Worm (Caenorhabditis elegans) whole organism, mixed stage, embryonic: Measurements from ENCODE around the gene ZK1307.1.

Experiments
- M03D4.4 ChIP-seq: sonication (generic microtip); optimal IDR thresholded peaks from 2 replicates; lab custom pipeline; 2017; ENCODE audit warnings: mild to moderate bottlenecking, missing genetic modification characterization, missing compliant biosample characterization
- bed-3 ChIP-seq: fragments of 200-800 bp; sonication (Bioruptor generic); optimal IDR thresholded peaks from 3 replicates; lab custom pipeline; 2018; ENCODE audit warnings: mild to moderate bottlenecking, missing genetic modification characterization, moderate library complexity, missing compliant biosample characterization
- ceh-39 ChIP-seq: fragments of 150-350 bp; optimal IDR thresholded peaks from 2 replicates; lab custom pipeline; 2014; ENCODE audit warnings: missing biosample characterization, missing genetic modification characterization
- ceh-83 ChIP-seq: fragments of 200-800 bp; sonication (Bioruptor generic); optimal IDR thresholded peaks from 2 replicates; lab custom pipeline; 2018; ENCODE audit warnings: mild to moderate bottlenecking, missing genetic modification characterization, missing compliant biosample characterization
- ces-1 ChIP-seq: fragments of 150-350 bp; optimal IDR thresholded peaks from 2 replicates; lab custom pipeline; 2014; ENCODE audit warnings: missing biosample characterization, missing genetic modification reagents, missing genetic modification characterization
- cnd-1 ChIP-seq: fragments of 200-800 bp; sonication (Bioruptor generic); optimal IDR thresholded peaks from 2 replicates; lab custom pipeline; 2018; ENCODE audit warnings: mild to moderate bottlenecking, missing genetic modification characterization, missing compliant biosample characterization
- elt-1 ChIP-seq: sonication (generic microtip); optimal IDR thresholded peaks from 2 replicates; lab custom pipeline; 2017; ENCODE audit warnings: missing genetic modification characterization, mild to moderate bottlenecking, missing compliant biosample characterization, antibody characterized with exemption, moderate library complexity, borderline replicate concordance; ENCODE audit not compliant: insufficient read depth
- elt-3 ChIP-seq: fragments of 150-350 bp; optimal IDR thresholded peaks from 2 replicates; lab custom pipeline; 2014; ENCODE audit warnings: missing biosample characterization, missing genetic modification characterization
- flh-1 ChIP-seq: fragments of 200-800 bp; sonication (Bioruptor generic); optimal IDR thresholded peaks from 2 replicates; lab custom pipeline; 2018; ENCODE audit warnings: mild to moderate bottlenecking, missing genetic modification characterization, moderate library complexity, missing compliant biosample characterization
- ham-2 ChIP-seq: fragments of 200-800 bp; sonication (Bioruptor generic); optimal IDR thresholded peaks from 2 replicates; lab custom pipeline; 2018; ENCODE audit warnings: mild to moderate bottlenecking, missing genetic modification characterization, missing compliant biosample characterization
- hlh-1 ChIP-seq: fragments of 150-350 bp; optimal IDR thresholded peaks from 2 replicates; lab custom pipeline; 2014; ENCODE audit warnings: missing biosample characterization, missing genetic modification reagents, missing genetic modification characterization
- lin-13 ChIP-seq: fragments of 150-350 bp; optimal IDR thresholded peaks from 2 replicates; lab custom pipeline; 2014; ENCODE audit warnings: missing biosample characterization, missing genetic modification characterization
- lin-32 ChIP-seq: fragments of 200-800 bp; sonication (Bioruptor generic); optimal IDR thresholded peaks from 2 replicates; lab custom pipeline; 2018; ENCODE audit warnings: mild to moderate bottlenecking, missing genetic modification characterization, missing compliant biosample characterization
- lsy-2 ChIP-seq: fragments of 150-350 bp; optimal IDR thresholded peaks from 2 replicates; lab custom pipeline; 2014; ENCODE audit warnings: missing biosample characterization, missing genetic modification characterization
- mab-5 ChIP-seq: fragments of 150-350 bp; optimal IDR thresholded peaks from 2 replicates; lab custom pipeline; 2014; ENCODE audit warnings: missing biosample characterization, missing genetic modification characterization
- mep-1 ChIP-seq: fragments of 150-350 bp; optimal IDR thresholded peaks from 2 replicates; lab custom pipeline; 2017; ENCODE audit warnings: missing biosample characterization, missing genetic modification reagents, missing genetic modification characterization, inconsistent platforms
- mls-2 ChIP-seq: sonication (generic microtip); optimal IDR thresholded peaks from 2 replicates; lab custom pipeline; 2016; ENCODE audit warnings: mild to moderate bottlenecking, missing genetic modification characterization, moderate library complexity, missing compliant biosample characterization
- nhr-2 ChIP-seq: fragments of 150-350 bp; optimal IDR thresholded peaks from 2 replicates; lab custom pipeline; 2014; ENCODE audit warnings: missing biosample characterization, missing genetic modification characterization
- nhr-237 ChIP-seq: fragments of 150-350 bp; optimal IDR thresholded peaks from 2 replicates; lab custom pipeline; 2014; ENCODE audit warnings: missing biosample characterization, missing genetic modification characterization
- nhr-28 ChIP-seq: fragments of 150-350 bp; optimal IDR thresholded peaks from 2 replicates; lab custom pipeline; 2014; ENCODE audit warnings: missing biosample characterization, missing genetic modification characterization
- nhr-76 ChIP-seq: sonication (generic microtip); optimal IDR thresholded peaks from 2 replicates; lab custom pipeline; 2017; ENCODE audit warnings: missing biosample characterization, missing genetic modification characterization
- pha-4 ChIP-seq: fragments of 150-350 bp; optimal IDR thresholded peaks from 2 replicates; lab custom pipeline; 2018; ENCODE audit warnings: missing biosample characterization, missing genetic modification reagents, missing genetic modification characterization
- sem-2 ChIP-seq: fragments of 200-800 bp; sonication (Bioruptor generic); optimal IDR thresholded peaks from 2 replicates; lab custom pipeline; 2018; ENCODE audit warnings: mild to moderate bottlenecking, missing genetic modification characterization, missing compliant biosample characterization
- snpc-4 ChIP-seq: fragments of 150-350 bp; optimal IDR thresholded peaks from 2 replicates; lab custom pipeline; 2014; ENCODE audit warnings: missing biosample characterization, missing genetic modification characterization
- sptf-1 ChIP-seq: sonication (generic microtip); optimal IDR thresholded peaks from 2 replicates; lab custom pipeline; 2017; ENCODE audit warnings: mild to moderate bottlenecking, missing genetic modification characterization, moderate library complexity, missing compliant biosample characterization
- tbx-8 ChIP-seq: fragments of 200-800 bp; sonication (Bioruptor generic); optimal IDR thresholded peaks from 2 replicates; lab custom pipeline; 2018; ENCODE audit warnings: mild to moderate bottlenecking, missing genetic modification characterization, moderate library complexity, missing compliant biosample characterization
- unc-120 ChIP-seq: sonication (generic microtip); optimal IDR thresholded peaks from 2 replicates; lab custom pipeline; 2017; ENCODE audit warnings: missing genetic modification characterization, missing compliant biosample characterization; ENCODE audit not compliant: poor library complexity, severe bottlenecking
- unc-39 ChIP-seq: fragments of 150-350 bp; optimal IDR thresholded peaks from 2 replicates; lab custom pipeline; 2014; ENCODE audit warnings: missing biosample characterization, missing genetic modification characterization
- unc-62 ChIP-seq: fragments of 150-350 bp; optimal IDR thresholded peaks from 2 replicates; lab custom pipeline; 2014; ENCODE audit warnings: missing biosample characterization, missing genetic modification reagents, missing genetic modification characterization
- zip-8 ChIP-seq: fragments of 150-350 bp; optimal IDR thresholded peaks from 2 replicates; lab custom pipeline; 2014; ENCODE audit warnings: missing biosample characterization, missing genetic modification characterization
- ztf-11 ChIP-seq: fragments of 150-350 bp; optimal IDR thresholded peaks from 2 replicates; lab custom pipeline; 2014; ENCODE audit warnings: missing biosample characterization, missing genetic modification characterization

The ZK1307.1 gene

ce11 chrII:9674678-9675077 lies 19.3 kb upstream of the ZK1307.1 start, which contains the start of gene arc-1:
arc-1 (plus strand) TSS chrII:9674978.
- TF ChIP-seq pha-4 (tag; lab: Kevin White, UChicago) (no peak), lin-13 (tag; lab: Kevin White, UChicago) (no peak), lin-32 (GFP tag; lab: Kevin White, UChicago) (no peak), unc-39 (tag; lab: Kevin White, UChicago) (no peak), hlh-1 (tag; lab: Kevin White, UChicago) (no peak), ceh-39 (tag; lab: Kevin White, UChicago) (no peak), ztf-11 (no peak), M03D4.4 (tag; lab: Kevin White, UChicago) (no peak), snpc-4 (tag; lab: Kevin White, UChicago) (no peak), bed-3 (GFP tag; lab: Kevin White, UChicago) (no peak), elt-1 (tag; lab: Kevin White, UChicago) (no peak), unc-120 (tag; lab: Kevin White, UChicago) (no peak), sem-2 (GFP tag; lab: Kevin White, UChicago) (no peak), ham-2 (GFP tag; lab: Kevin White, UChicago) (no peak), mab-5 (tag; lab: Kevin White, UChicago) (no peak), mep-1 (tag; lab: Kevin White, UChicago) (no peak), unc-62 (GFP tag; lab: Kevin White, UChicago) (no peak), lsy-2 (tag; lab: Kevin White, UChicago) (no peak), elt-3 (tag; lab: Kevin White, UChicago) (no peak), ceh-83 (no peak)

DNA sequence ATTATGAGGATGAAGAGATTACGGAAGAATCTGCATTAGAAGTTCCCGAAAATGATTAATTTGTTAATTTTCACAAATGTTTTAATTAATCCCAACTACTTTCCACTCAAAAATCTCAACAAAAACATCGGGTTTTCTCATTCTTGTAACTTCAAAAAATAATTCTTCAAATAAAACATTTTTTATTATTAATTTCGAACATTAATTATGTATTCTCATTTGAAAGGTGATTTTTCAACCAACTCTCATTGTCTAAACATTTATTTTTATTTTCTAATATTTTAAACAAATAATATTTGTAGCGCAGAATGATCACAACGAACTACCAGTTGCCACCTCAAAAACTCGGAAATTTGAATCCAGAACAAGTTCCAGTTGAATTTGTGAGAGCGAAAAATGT lies 15.9 kb upstream of the ZK1307.1 start, which contains the start of gene ZK1320.7:
ZK1320.7 (plus strand) TSS at position 301 of the 400 bp plus-strand sequence.
- no peak for TF ChIP-seq nhr-2 (tag; lab: Kevin White, UChicago)
- TF ChIP-seq mep-1 (tag; lab: Kevin White, UChicago): no peak
- no peak for TF ChIP-seq ceh-83
- no peak for TF ChIP-seq M03D4.4 (tag; lab: Kevin White, UChicago)
- TF ChIP-seq elt-1 (tag; lab: Kevin White, UChicago): no peak
- no peak for TF ChIP-seq unc-39 (tag; lab: Kevin White, UChicago)
- no peak for TF ChIP-seq flh-1 (GFP tag; lab: Kevin White, UChicago)
- no peak for TF ChIP-seq elt-3 (tag; lab: Kevin White, UChicago)
- TF ChIP-seq ces-1 (GFP tag; lab: Kevin White, UChicago): no peak
- TF ChIP-seq ztf-11: no peak

DNA sequence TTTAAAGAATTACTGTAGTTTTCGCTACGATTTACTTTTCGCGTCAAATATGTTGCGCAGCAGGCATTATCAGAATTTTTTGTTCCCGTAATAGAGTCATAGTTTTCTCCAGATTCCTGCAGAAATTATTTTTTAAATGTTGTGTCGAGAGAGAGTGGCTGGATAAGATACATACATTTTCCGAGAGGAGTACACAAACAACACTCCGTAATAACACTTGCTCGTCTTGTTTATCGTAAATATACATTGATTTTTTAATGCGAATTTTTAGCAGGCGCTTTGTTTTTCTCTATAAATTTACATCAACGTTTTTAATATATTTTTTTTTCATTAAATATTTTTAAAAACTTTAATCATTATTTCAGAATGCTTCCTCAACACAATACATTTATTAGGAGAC lies 13.6 kb upstream of the ZK1307.1 start, which contains the start of gene taf-8:
taf-8 (plus strand) TSS at position 360 of the 400 bp plus-strand sequence.
- peak; percentile 69 for TF ChIP-seq ces-1 (GFP tag; lab: Kevin White, UChicago)
- TF ChIP-seq mls-2 (tag; lab: Kevin White, UChicago): no peak
- TF ChIP-seq pha-4 (tag; lab: Kevin White, UChicago): peak; percentile 31
- TF ChIP-seq ceh-83: no peak
- TF ChIP-seq lsy-2 (tag; lab: Kevin White, UChicago): peak; percentile 53

- TF ChIP-seq ces-1 (GFP tag; lab: Kevin White, UChicago) (peak; percentile 55), nhr-76 (tag; lab: Kevin White, UChicago) (no peak)
Observed at ce11 chrII:9667382-9667781, 12.0 kb upstream of the ZK1307.1 start, which contains the start of gene ZK1320.11. ZK1320.11 (plus strand) TSS chrII:9667624.

DNA sequence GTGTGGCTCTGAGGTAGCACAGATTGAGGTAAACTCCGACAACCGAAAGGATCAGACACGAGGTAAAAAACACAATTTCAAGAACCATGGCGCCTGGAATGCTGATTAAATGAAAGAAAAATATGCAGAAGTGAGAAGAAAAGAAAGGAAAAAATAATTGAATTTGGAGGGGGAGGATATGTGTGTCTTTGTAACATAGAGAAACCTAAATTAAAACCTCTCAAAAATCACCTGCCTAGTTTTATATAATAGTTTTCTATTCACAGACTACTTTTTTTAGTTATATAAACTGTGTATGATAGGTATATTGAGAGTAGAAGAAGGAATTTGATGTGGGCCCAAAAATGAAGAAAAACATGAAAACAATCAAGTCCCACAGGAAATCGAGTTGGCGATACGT lies 10.2 kb upstream of the ZK1307.1 start, which contains the start of gene ZK1320.5:
ZK1320.5 (minus strand) TSS at position 101 of the 400 bp plus-strand sequence.
- TF ChIP-seq nhr-237: no peak
- TF ChIP-seq unc-39 (tag; lab: Kevin White, UChicago): no peak
- no peak for TF ChIP-seq sem-2 (GFP tag; lab: Kevin White, UChicago)
- no peak for TF ChIP-seq zip-8
- no peak for TF ChIP-seq lsy-2 (tag; lab: Kevin White, UChicago)
- no peak for TF ChIP-seq unc-62 (GFP tag; lab: Kevin White, UChicago)
- TF ChIP-seq cnd-1 (tag; lab: Kevin White, UChicago): no peak
- TF ChIP-seq tbx-8: no peak
- no peak for TF ChIP-seq ceh-39 (tag; lab: Kevin White, UChicago)
- TF ChIP-seq nhr-28: no peak
- no peak for TF ChIP-seq mep-1 (tag; lab: Kevin White, UChicago)
- TF ChIP-seq sptf-1: no peak
- no peak for TF ChIP-seq unc-120 (tag; lab: Kevin White, UChicago)
- TF ChIP-seq ztf-11: no peak
- TF ChIP-seq ceh-83: no peak
